Fruit fly (Drosophila melanogaster) whole organism: Measurements from ENCODE around the gene CG17147.

Source experiments
- CG8478 ChIP-seq: fragments of >200 bp; optimal IDR thresholded peaks from 2 replicates; lab custom pipeline; 2018; ENCODE audit warnings: inconsistent platforms
- Dll ChIP-seq: fragments of >200 bp; optimal IDR thresholded peaks from 2 replicates; lab custom pipeline; 2017
- EcR ChIP-seq, 2 experiments: fragments of >200 bp; optimal IDR thresholded peaks; 2 replicates each; lab custom pipeline; 2017; ENCODE audit warnings: missing biosample characterization in 2 of 2, missing genetic modification characterization in 2 of 2, missing genetic modification reagents in 2 of 2
- pan ChIP-seq: fragments of >200 bp; optimal IDR thresholded peaks from 2 replicates; lab custom pipeline; 2017
- psq ChIP-seq: fragments of >200 bp; optimal IDR thresholded peaks from 2 replicates; lab custom pipeline; 2017
- usp ChIP-seq: fragments of >200 bp; optimal IDR thresholded peaks from 2 replicates; lab custom pipeline; 2017; ENCODE audit warnings: missing biosample characterization, missing genetic modification characterization, mixed read lengths

Gene CG17147

DNA sequence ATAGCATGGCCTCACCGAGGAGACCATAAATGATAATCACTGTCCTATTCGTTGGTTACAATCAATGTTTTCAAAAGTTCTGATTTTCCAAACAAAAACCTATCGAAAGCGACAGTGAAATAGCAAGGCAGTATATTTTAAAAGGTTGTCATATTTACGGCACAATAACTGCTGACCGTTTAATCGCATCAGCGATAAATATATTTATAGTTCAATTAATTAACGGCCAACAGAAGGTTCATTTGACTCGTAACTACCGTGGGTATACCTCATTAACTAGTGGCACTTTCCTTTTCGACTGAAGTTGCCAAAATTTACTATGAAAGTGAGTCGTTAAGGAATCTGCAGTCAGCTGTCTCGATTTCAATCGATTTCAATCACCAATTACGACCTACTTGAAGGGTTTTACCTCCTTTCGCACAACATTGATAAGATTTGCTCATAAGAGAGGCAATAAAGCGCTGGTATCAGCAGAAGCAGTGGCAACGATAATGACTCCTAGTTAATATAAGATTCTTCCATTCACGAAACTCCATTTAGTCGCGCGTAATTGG, at the start of gene CG17147:
CG17147 (plus strand) TSS at position 535 of the 554 bp plus-strand sequence.
- TF ChIP-seq Dll (lab: Kevin White, UChicago) (no peak), psq (lab: Kevin White, UChicago) (no peak), EcR (GFP tag; optimal IDR thresholded peaks at IDR 0.05; lab: Kevin White, UChicago) (no peak), pan (lab: Kevin White, UChicago) (no peak), CG8478 (lab: Kevin White, UChicago) (no peak), usp (no peak)

DNA sequence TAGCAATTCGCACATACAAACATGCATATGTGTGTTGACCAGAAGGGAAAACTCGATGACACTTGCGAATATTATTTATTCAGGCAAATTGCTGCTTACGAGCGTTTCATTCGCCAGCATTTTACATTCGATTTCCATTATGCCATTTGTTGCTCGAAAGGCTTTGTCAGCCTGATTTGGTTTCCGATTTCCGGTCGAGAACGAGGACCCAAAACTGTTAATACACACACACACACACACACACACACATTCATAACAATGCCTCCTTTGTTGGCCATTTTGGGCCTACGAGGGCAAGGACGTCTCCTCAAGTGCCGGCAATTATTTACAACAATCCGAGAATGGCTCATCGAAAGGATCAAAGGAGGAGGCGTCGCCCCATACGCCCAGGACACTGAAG, 46.0 kb upstream of the CG17147 start:
- no peak for TF ChIP-seq usp
- TF ChIP-seq psq (lab: Kevin White, UChicago) = no peak

DNA sequence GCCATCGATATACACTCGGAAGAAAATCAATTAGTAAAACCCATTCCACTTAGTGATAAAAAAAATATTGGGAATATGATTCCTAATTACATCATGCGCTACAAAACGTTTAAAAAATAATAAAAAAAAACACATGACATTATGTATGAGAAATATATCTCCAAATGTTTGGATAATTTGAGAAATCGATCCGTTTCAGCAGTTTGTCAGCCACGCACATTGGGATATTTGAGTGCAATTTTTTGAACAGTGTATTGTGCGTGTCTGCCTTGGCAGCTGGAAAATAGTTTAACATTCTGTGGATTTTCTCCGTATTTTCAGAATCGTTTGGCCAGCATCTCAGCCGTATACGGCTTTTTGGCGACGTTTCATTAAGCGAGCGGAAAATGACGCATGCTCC, 45.6 kb upstream of the CG17147 start:
- TF ChIP-seq EcR (GFP tag; optimal IDR thresholded peaks at IDR 0.05; lab: Kevin White, UChicago) = no peak
- no peak for TF ChIP-seq Dll (lab: Kevin White, UChicago)
- no peak for TF ChIP-seq psq (lab: Kevin White, UChicago)
- TF ChIP-seq usp = no peak
- TF ChIP-seq CG8478 (lab: Kevin White, UChicago) = no peak
- TF ChIP-seq pan (lab: Kevin White, UChicago) = no peak

DNA sequence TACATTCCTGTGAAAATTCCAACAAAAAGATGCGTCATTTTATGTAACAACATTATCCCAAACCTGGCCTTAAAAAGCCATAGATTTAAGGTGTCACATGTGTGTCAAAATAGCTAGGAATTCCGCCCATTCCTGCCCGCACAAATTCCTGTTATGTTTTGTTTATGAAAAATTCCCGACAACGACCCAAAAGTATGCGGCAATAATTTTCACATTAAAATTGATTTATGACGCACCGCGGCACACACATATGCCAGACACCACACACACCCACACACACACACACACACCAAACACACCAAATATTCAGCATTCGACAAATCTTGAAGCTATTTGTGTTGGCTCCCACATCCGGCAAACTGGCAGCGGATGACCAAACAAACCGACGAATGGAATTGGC, 40.9 kb upstream of the CG17147 start:
- TF ChIP-seq CG8478 (lab: Kevin White, UChicago) (no peak), pan (lab: Kevin White, UChicago) (no peak), Dll (lab: Kevin White, UChicago) (no peak)

DNA sequence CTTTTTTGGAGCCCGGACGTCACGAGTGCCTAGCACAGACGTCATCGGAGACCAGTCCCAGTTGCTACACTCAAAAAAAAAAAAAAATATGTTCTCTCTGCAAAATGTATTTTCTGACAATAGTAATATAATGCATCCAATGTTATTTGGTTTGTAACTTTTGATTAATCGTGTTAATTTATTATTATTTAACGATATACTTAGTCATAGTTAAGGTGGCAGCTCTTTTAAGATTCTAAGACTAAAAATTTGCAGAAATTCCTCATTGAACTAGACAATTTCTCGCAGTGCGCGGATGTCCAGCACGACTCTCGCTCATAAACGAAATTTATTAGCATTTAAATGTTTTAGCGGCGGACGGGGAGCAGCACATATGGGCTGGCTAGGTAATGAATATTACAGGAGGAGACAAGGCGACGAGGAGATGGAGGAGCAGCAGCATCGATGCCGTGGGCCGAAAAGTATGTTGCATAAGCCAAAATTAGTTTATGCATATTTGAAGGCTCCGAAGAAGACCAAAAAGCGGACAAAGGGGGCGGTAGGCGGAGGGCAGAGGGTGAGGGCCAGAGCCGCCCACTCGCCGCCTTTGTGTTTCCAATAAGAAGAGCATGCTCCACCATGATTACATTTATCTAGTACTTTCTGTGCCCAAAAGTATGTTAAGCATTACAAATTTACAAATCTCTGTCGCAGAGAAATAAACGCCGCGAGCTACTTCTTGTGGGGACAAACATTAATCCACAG, 40.2 kb upstream of the CG17147 start:
- TF ChIP-seq pan (lab: Kevin White, UChicago) (no peak), psq (lab: Kevin White, UChicago) (no peak), usp (no peak), CG8478 (lab: Kevin White, UChicago) (no peak), Dll (lab: Kevin White, UChicago) (no peak), EcR (GFP tag; optimal IDR thresholded peaks at IDR 0.05; lab: Kevin White, UChicago) (no peak)

DNA sequence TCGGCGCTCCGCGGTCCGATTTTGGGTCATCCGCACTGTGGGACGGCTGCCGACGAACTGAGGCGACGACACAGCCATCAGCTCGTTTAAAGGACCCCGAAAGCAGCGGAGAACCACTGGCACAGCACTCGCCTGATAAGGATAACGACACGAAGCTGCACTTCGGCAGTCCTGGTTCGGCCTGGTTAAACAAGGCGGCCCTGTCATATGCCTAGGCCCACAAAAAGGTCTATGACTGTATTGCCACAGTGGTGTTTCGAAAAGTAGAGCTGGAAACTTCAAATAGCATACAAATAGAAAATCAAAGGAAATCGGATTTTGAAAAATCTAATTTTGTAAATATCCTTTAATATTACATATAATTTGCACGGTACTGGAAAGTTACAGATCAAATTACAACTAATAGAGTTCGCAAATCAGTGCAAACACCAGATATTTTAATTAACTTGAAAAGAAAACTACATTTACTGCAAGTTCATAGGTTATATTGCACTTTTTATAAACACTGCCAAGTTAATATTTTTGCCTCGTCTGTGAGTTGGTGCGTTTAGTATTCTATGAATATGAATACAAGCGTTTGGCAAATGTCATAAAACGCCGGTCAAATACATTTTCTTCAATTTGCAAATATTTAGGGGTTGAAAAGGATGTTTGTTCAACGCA, 38.4 kb upstream of the CG17147 start:
- TF ChIP-seq usp = no peak

DNA sequence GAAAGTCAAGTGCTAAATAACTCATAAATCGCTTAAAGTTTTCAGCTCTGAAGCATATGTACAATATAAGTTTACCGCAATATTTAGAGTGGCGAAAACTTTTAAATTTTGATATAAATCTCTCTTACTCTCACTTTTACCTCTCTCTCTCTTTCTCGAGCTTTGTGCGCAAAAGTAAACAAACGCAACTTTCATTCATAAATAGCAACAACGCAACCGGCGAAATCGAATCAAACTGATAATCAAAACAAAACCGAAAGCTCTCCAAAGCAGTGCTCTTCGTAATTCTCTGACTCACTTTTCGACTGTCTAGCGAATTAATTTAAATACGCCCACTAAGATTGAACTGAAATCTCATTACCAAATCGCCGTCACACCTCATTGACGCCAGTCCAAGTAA, 37.8 kb upstream of the CG17147 start:
- TF ChIP-seq EcR (GFP tag; optimal IDR thresholded peaks at IDR 0.05; lab: Kevin White, UChicago) = no peak
- no peak for TF ChIP-seq Dll (lab: Kevin White, UChicago)
- TF ChIP-seq pan (lab: Kevin White, UChicago) = no peak
- TF ChIP-seq psq (lab: Kevin White, UChicago) = no peak
- no peak for TF ChIP-seq CG8478 (lab: Kevin White, UChicago)
- no peak for TF ChIP-seq usp

DNA sequence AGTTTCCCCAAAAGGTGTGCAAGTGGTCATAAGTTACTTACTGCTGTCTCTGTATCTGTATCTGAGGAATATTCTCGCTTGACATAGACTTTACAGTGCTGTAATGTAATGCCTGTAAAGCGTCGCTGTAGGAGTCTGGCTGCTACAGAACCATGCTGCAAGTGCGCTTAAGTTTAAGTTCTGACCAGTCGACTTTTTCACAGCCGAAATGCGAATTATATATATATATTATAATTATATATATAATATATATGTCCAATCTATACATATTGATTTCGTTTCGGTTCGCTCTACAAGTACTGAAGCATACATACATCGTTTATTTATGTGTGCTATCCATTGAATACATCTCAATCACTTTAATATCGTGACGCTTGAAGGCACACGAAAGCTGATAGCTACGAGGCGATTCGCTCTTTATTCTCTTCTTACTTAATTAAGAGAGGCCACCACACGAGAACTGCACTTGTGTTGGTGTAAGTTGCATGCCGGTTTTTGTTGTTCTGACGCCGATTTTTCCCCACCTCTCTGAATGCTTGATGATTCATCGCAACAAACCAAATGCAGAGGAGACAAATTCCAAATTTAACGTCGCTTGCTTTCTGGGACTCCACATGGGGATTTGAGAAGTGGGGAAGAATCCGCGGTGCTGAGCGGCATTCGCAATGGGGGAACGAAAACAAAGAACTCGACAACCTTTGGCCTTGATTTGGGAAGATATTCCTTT, 37.3 kb upstream of the CG17147 start:
- TF ChIP-seq pan (lab: Kevin White, UChicago) = no peak
- peak in 1 of 2 experiments; percentile 24 for TF ChIP-seq EcR (GFP tag; optimal IDR thresholded peaks at IDR 0.05; lab: Kevin White, UChicago)

DNA sequence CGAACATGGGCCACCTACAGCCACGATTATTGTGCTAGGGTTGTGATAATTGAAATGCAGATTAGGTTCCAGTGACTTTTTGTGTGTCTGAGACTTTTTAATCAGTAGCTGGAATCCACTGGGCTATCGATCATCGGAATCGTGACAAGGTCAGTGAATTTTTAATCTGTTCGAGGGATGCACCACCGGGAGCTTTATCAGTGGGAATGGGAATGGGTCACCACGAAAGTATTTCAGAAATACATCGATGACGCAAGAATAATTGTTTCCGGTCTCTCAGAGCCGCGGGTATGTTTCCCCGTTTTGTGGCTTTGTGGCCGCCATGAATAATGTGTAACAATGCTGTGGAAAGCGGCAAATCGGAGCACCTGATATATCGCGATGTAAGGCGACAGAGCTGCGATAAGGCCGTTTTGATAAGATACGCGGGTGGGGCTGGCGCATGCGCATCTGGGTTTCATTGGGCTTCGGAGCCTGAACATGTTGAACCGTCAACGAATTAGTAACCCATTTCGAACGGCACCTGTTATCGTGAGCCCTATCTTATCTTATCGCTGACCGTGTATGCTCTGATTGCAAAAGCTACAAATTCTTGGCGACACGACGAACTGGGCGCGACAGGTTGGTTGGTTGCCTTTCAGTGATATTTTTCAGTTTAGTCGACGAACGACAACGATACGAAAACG, 35.7 kb upstream of the CG17147 start, which contains the start of gene Ssk:
Ssk (plus strand) TSS at position 638 of the 686 bp plus-strand sequence.
- no peak for TF ChIP-seq EcR (GFP tag; optimal IDR thresholded peaks at IDR 0.05; lab: Kevin White, UChicago)
- no peak for TF ChIP-seq psq (lab: Kevin White, UChicago)
- TF ChIP-seq pan (lab: Kevin White, UChicago) = no peak
- TF ChIP-seq usp = no peak
- no peak for TF ChIP-seq CG8478 (lab: Kevin White, UChicago)
- no peak for TF ChIP-seq Dll (lab: Kevin White, UChicago)

DNA sequence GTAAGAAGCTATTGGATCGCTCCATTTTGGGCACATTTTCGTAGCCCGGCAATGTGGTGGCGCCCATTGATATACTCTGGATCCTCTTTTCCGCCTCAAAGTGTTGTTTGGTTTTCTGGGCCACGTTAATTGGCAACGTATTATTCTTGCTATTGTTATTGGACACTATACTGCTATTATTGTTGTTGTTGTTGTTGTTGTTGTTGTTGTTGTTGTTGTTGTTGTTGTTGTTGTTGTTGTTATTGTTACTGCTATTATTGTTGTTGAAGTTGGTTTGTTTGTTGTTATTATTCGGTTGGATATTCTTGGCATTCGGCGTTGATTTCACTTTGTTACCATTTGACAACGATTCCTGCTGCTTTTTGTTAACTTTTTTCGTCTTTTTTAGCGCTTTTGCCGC, 31.9 kb upstream of the CG17147 start:
- TF ChIP-seq Dll (lab: Kevin White, UChicago) (no peak), pan (lab: Kevin White, UChicago) (no peak), usp (no peak), CG8478 (lab: Kevin White, UChicago) (no peak), psq (lab: Kevin White, UChicago) (no peak), EcR (GFP tag; optimal IDR thresholded peaks at IDR 0.05; lab: Kevin White, UChicago) (no peak)

DNA sequence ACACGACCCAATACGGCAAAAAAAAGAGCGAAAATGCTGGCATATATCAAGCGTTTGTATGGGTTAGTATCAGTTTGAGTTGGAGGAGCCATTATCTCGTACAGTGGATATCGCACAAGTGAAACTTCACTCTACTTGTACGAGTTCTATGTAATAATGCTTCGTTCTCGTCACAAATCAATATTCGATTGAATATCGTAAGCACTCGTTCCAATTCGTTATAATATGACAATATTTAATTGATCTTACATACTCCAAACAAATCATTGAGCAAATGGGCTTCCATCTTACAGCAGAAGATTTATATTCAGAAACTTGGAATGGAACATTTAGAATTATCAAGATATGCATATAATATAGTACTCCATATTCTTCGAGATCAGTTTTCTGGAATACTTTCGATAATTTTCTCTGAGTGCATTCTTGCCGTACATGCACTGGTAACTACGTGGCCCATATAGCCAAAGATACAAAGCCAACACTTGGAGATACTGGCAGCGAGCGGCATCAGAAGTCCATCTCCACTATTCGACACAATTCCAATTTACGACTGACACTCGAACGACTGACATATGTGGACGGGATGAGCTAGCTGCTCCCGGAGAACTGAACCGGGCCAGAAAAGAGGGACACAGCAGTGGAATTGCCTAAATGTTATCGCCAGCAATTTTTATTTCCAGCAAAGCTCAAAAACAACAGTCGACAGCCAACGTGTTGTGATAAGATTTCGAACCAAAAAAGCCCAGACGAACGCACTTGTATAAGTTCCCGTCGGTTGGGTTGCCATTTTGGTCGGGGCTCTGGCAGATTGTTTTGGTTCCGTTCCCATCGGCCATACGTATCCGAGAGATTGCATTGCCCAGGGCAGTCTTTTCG, 30.6 kb upstream of the CG17147 start:
- TF ChIP-seq Dll (lab: Kevin White, UChicago) (no peak), EcR (GFP tag; optimal IDR thresholded peaks at IDR 0.05; lab: Kevin White, UChicago) (no peak), usp (no peak), psq (lab: Kevin White, UChicago) (no peak), CG8478 (lab: Kevin White, UChicago) (no peak), pan (lab: Kevin White, UChicago) (no peak)
